Fruit fly (Drosophila melanogaster): ENCODE measurements around the gene Mcm7.

The Mcm7 gene

DNA sequence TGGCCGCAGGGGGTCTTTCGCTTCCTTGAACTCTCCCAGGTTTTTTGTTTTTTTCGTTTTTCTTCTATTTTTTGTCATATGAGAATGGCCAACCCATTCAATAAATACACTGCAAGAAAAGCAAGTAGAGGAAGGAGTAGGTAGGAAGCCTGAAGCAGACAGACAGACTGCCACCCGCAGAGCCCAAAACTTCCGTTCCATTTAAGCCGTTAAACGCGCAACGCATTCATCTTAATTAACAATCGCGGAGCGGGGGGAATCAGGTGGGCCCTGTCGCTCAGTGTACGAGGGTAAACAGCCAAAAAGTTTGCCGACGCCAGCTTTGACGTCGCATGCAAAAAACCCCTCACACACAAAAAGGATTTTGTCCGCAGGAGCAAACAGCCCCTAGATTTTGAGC is 38.5 kb upstream of the Mcm7 start (continued):
- peak; percentile 35 for TF ChIP-seq sqz (GFP tag; optimal IDR thresholded peaks at IDR 0.05)
- TF ChIP-seq kay (GFP tag; optimal IDR thresholded peaks at IDR 0.05), result no peak
- TF ChIP-seq fd64A (GFP tag; optimal IDR thresholded peaks at IDR 0.05), result no peak
- TF ChIP-seq CG1529 (GFP tag; optimal IDR thresholded peaks at IDR 0.05), result no peak
- TF ChIP-seq Hr78 (GFP tag; optimal IDR thresholded peaks at IDR 0.05), result no peak
- no peak for TF ChIP-seq Elba2 (GFP tag; optimal IDR thresholded peaks at IDR 0.05)
- 0 out of 2 replicates have a peak, but pooled peaks have one; percentile 10 for TF ChIP-seq sim (GFP tag; IDR thresholded peaks at IDR 0.05)
- TF ChIP-seq YL-1 (GFP tag; optimal IDR thresholded peaks at IDR 0.05), result no peak
- TF ChIP-seq CG32772 (GFP tag; IDR thresholded peaks at IDR 0.05), result peak; percentile 35; the same call in 1 of the 2 replicates
- TF ChIP-seq nom (GFP tag; optimal IDR thresholded peaks at IDR 0.05), result no peak
- TF ChIP-seq CG18599 (GFP tag; optimal IDR thresholded peaks at IDR 0.05), result peak; percentile 53
- TF ChIP-seq Ets97D (GFP tag; optimal IDR thresholded peaks at IDR 0.05), result no peak
- TF ChIP-seq Bdp1 (GFP tag; optimal IDR thresholded peaks at IDR 0.05), result no peak
- no peak for TF ChIP-seq CG18764 (GFP tag; optimal IDR thresholded peaks at IDR 0.05)
- TF ChIP-seq lab (GFP tag; optimal IDR thresholded peaks at IDR 0.05), result peak; percentile 51
- no peak for TF ChIP-seq tll (GFP tag; optimal IDR thresholded peaks at IDR 0.05)
- no peak for TF ChIP-seq Bgb (GFP tag; IDR thresholded peaks at IDR 0.05; ENCODE audit: partially characterized antibody)
- 0 out of 3 replicates have a peak, but pooled peaks have one; percentile 17 for TF ChIP-seq CG11093 (GFP tag; IDR thresholded peaks at IDR 0.05)
- no peak; the same call in 2 of the 3 replicates for TF ChIP-seq CG6175 (GFP tag; IDR thresholded peaks at IDR 0.05)
- no peak for TF ChIP-seq CG17912 (GFP tag; optimal IDR thresholded peaks at IDR 0.05)
- TF ChIP-seq Side (GFP tag; optimal IDR thresholded peaks at IDR 0.05), result no peak
- no peak for TF ChIP-seq Neu2 (GFP tag; optimal IDR thresholded peaks at IDR 0.05; ENCODE audit: borderline replicate concordance)
- no peak for TF ChIP-seq CG2129 (GFP tag; IDR thresholded peaks at IDR 0.05; ENCODE audit: partially characterized antibody)
- no peak for TF ChIP-seq trem (tag; optimal IDR thresholded peaks at IDR 0.05)
- no peak for TF ChIP-seq sr (GFP tag; IDR thresholded peaks at IDR 0.05)
- TF ChIP-seq bsh (GFP tag; optimal IDR thresholded peaks at IDR 0.05), result peak in 1 of 2 experiments; percentile 2
- peak; percentile 17 for TF ChIP-seq CG4424 (GFP tag; optimal IDR thresholded peaks at IDR 0.05)
- no peak for TF ChIP-seq CG13424 (tag; optimal IDR thresholded peaks at IDR 0.05)
- TF ChIP-seq lmd (GFP tag; IDR thresholded peaks at IDR 0.05), result peak; percentile 47
- TF ChIP-seq Optix (GFP tag; IDR thresholded peaks at IDR 0.05), result peak; percentile 47; the same call in 1 of the 3 replicates
- 0 out of 2 replicates have a peak, but pooled peaks have one; percentile 31 for TF ChIP-seq CG31441 (GFP tag; IDR thresholded peaks at IDR 0.05)
- peak; percentile 96 for TF ChIP-seq Ets65A (GFP tag)
- TF ChIP-seq CG1647 (GFP tag; optimal IDR thresholded peaks at IDR 0.05), result no peak
- 0 out of 3 replicates have a peak, but pooled peaks have one; percentile 9 for TF ChIP-seq CG2199 (GFP tag; IDR thresholded peaks at IDR 0.05)
- TF ChIP-seq esg (GFP tag; conservative IDR thresholded peaks at IDR 0.05), result 0 out of 2 replicates have a peak, but pooled peaks have one; percentile 19
- peak; percentile 54 for TF ChIP-seq Atf6 (GFP tag; IDR thresholded peaks at IDR 0.05)
- peak; percentile 25 for TF ChIP-seq sug (tag; optimal IDR thresholded peaks at IDR 0.05)
- 0 out of 2 replicates have a peak, but pooled peaks have one; percentile 13 for TF ChIP-seq Taf1 (GFP tag; IDR thresholded peaks at IDR 0.05)
- no peak for TF ChIP-seq Dfd (GFP tag; optimal IDR thresholded peaks at IDR 0.05)
- TF ChIP-seq BtbVII (GFP tag; optimal IDR thresholded peaks at IDR 0.05), result no peak
- TF ChIP-seq rib (GFP tag; IDR thresholded peaks at IDR 0.05), result 0 out of 2 replicates have a peak, but pooled peaks have one; percentile 31
- peak; percentile 4 for TF ChIP-seq ATbp (GFP tag; optimal IDR thresholded peaks at IDR 0.05)
- TF ChIP-seq CG10959 (GFP tag; IDR thresholded peaks at IDR 0.05), result peak; percentile 56; the same call in 1 of the 2 replicates
- TF ChIP-seq dm (GFP tag; optimal IDR thresholded peaks at IDR 0.05), result no peak
- no peak for TF ChIP-seq exex (tag; optimal IDR thresholded peaks at IDR 0.05)
- TF ChIP-seq CG5953 (GFP tag; IDR thresholded peaks at IDR 0.05), result peak; percentile 49; the same call in 1 of the 2 replicates
- TF ChIP-seq Rx (GFP tag; IDR thresholded peaks at IDR 0.05), result 0 out of 2 replicates have a peak, but pooled peaks have one; percentile 30
- no peak for TF ChIP-seq maf-S (GFP tag; optimal IDR thresholded peaks at IDR 0.05)
- TF ChIP-seq hkb (optimal IDR thresholded peaks at IDR 0.05), result no peak
- TF ChIP-seq hkb (GFP tag; IDR thresholded peaks at IDR 0.05), result peak; percentile 66
